Worm (Caenorhabditis elegans): ENCODE data around the gene fln-2.
"Not testable (repeated sequence)": the region's sequence is repeated elsewhere in the genome, so short reads cannot be mapped to it uniquely, and the experiment has no call there.

The fln-2 gene

ce11 chrX:9452483-9453198 lies 55.1 kb downstream of the fln-2 start, which contains the start of gene ZK899.3:
TSS of gene ZK899.3 (plus strand) at chrX:9453148.
- no peak for TF ChIP-seq ceh-13 (GFP tag; optimal IDR thresholded peaks at IDR 0.05)
- TF ChIP-seq sea-1 (GFP tag; conservative IDR thresholded peaks at IDR 0.05): no peak
- TF ChIP-seq ama-1 (optimal IDR thresholded peaks at IDR 0.05): no peak
- TF ChIP-seq ceh-36 (tag; optimal IDR thresholded peaks at IDR 0.05): no peak
- TF ChIP-seq hnd-1 (tag; optimal IDR thresholded peaks at IDR 0.05): no peak
- TF ChIP-seq tbx-37 (GFP tag; conservative IDR thresholded peaks at IDR 0.05): no peak
- no peak for TF ChIP-seq tbx-11 (GFP tag; IDR thresholded peaks at IDR 0.05)
- no peak for TF ChIP-seq hmg-4 (GFP tag; optimal IDR thresholded peaks at IDR 0.05)
- no peak for TF ChIP-seq pes-1 (GFP tag; IDR thresholded peaks at IDR 0.05)
- TF ChIP-seq scrt-1 (GFP tag; IDR thresholded peaks at IDR 0.05): no peak
- TF ChIP-seq hmbx-1 (tag; optimal IDR thresholded peaks at IDR 0.05): no peak
- TF ChIP-seq B0310.2 (tag; optimal IDR thresholded peaks at IDR 0.05): no peak

- no peak for TF ChIP-seq tra-4 (tag; optimal IDR thresholded peaks at IDR 0.05)
Observed at ce11 chrX:9456579-9456978, 59.1 kb downstream of the fln-2 start.

ce11 chrX:9458142-9458541 lies 60.6 kb downstream of the fln-2 start, which contains the start of gene tba-8:
TSS of gene tba-8 (minus strand) at chrX:9458348.
- TF ChIP-seq hmg-4 (GFP tag; optimal IDR thresholded peaks at IDR 0.05): no peak
- no peak for TF ChIP-seq sea-1 (GFP tag; conservative IDR thresholded peaks at IDR 0.05)
- no peak for TF ChIP-seq hmbx-1 (tag; optimal IDR thresholded peaks at IDR 0.05)
- TF ChIP-seq scrt-1 (GFP tag; IDR thresholded peaks at IDR 0.05): no peak
- TF ChIP-seq pes-1 (GFP tag; IDR thresholded peaks at IDR 0.05): no peak
- TF ChIP-seq ets-7 (tag; optimal IDR thresholded peaks at IDR 0.05): no peak
- no peak for TF ChIP-seq tra-4 (tag; optimal IDR thresholded peaks at IDR 0.05)
- TF ChIP-seq ceh-36 (tag; optimal IDR thresholded peaks at IDR 0.05): no peak
- TF ChIP-seq ama-1 (optimal IDR thresholded peaks at IDR 0.05): no peak
- TF ChIP-seq hnd-1 (tag; optimal IDR thresholded peaks at IDR 0.05): no peak
- TF ChIP-seq ceh-13 (GFP tag; optimal IDR thresholded peaks at IDR 0.05): no peak
- TF ChIP-seq tbx-11 (GFP tag; IDR thresholded peaks at IDR 0.05): no peak
- no peak for TF ChIP-seq flt-1 (GFP tag; IDR thresholded peaks at IDR 0.05)

ce11 chrX:9460834-9461233 lies 63.3 kb downstream of the fln-2 start, which contains the start of gene ZK899.5:
TSS of gene ZK899.5 (minus strand) at chrX:9460934.
- not testable (repeated sequence) for TF ChIP-seq hnd-1 (tag; optimal IDR thresholded peaks at IDR 0.05); ceh-36 (tag; optimal IDR thresholded peaks at IDR 0.05); sea-1 (GFP tag; conservative IDR thresholded peaks at IDR 0.05)

ce11 chrX:9463045-9463444 lies 65.5 kb downstream of the fln-2 start, which contains the start of gene ZK899.6:
TSS of gene ZK899.6 (plus strand) at chrX:9463345.
- not testable (repeated sequence) for TF ChIP-seq scrt-1 (GFP tag; IDR thresholded peaks at IDR 0.05); ceh-13 (GFP tag; optimal IDR thresholded peaks at IDR 0.05); sea-1 (GFP tag; conservative IDR thresholded peaks at IDR 0.05)

ce11 chrX:9465722-9466132 lies 68.2 kb downstream of the fln-2 start:
- peak; percentile 24 for TF ChIP-seq hmg-4 (GFP tag; optimal IDR thresholded peaks at IDR 0.05)
- peak; percentile 19; the same call in 1 of the 2 replicates for TF ChIP-seq flt-1 (GFP tag; IDR thresholded peaks at IDR 0.05)
- no peak for TF ChIP-seq tbx-11 (GFP tag; IDR thresholded peaks at IDR 0.05)
- TF ChIP-seq F13C5.2 (tag; optimal IDR thresholded peaks at IDR 0.05): peak; percentile 93

- TF ChIP-seq pes-1 (GFP tag; IDR thresholded peaks at IDR 0.05) (peak; percentile 96), ceh-13 (GFP tag; optimal IDR thresholded peaks at IDR 0.05) (peak; percentile 78), aly-1 (tag; optimal IDR thresholded peaks at IDR 0.05) (peak; percentile 90), hnd-1 (tag; optimal IDR thresholded peaks at IDR 0.05) (peak; percentile 84), F13C5.2 (tag; optimal IDR thresholded peaks at IDR 0.05) (peak; percentile 94), tra-4 (tag; optimal IDR thresholded peaks at IDR 0.05) (peak; percentile 45), sea-1 (GFP tag; conservative IDR thresholded peaks at IDR 0.05) (peak; percentile 91), hmbx-1 (tag; optimal IDR thresholded peaks at IDR 0.05) (peak; percentile 79), flt-1 (GFP tag; IDR thresholded peaks at IDR 0.05) (peak; percentile 93), hmg-4 (GFP tag; optimal IDR thresholded peaks at IDR 0.05) (peak; percentile 90), B0310.2 (tag; optimal IDR thresholded peaks at IDR 0.05) (peak; percentile 89), ama-1 (optimal IDR thresholded peaks at IDR 0.05) (no peak), tbx-37 (GFP tag; conservative IDR thresholded peaks at IDR 0.05) (peak; percentile 84), ets-7 (tag; optimal IDR thresholded peaks at IDR 0.05) (peak; percentile 72), tbx-11 (GFP tag; IDR thresholded peaks at IDR 0.05) (peak; percentile 90), ceh-36 (tag; optimal IDR thresholded peaks at IDR 0.05) (peak; percentile 88), scrt-1 (GFP tag; IDR thresholded peaks at IDR 0.05) (peak; percentile 92)
Observed at ce11 chrX:9467573-9467972, 70.1 kb downstream of the fln-2 start.

ce11 chrX:9472170-9472569 lies 74.7 kb downstream of the fln-2 start, which contains the start of gene gap-2:
TSS of gene gap-2 (plus strand) at chrX:9472470.
- TF ChIP-seq tra-4 (tag; optimal IDR thresholded peaks at IDR 0.05): no peak
- TF ChIP-seq ceh-36 (tag; optimal IDR thresholded peaks at IDR 0.05): no peak
- TF ChIP-seq F13C5.2 (tag; optimal IDR thresholded peaks at IDR 0.05): no peak
- no peak for TF ChIP-seq ceh-13 (GFP tag; optimal IDR thresholded peaks at IDR 0.05)
- no peak for TF ChIP-seq tbx-37 (GFP tag; conservative IDR thresholded peaks at IDR 0.05)
- no peak for TF ChIP-seq sea-1 (GFP tag; conservative IDR thresholded peaks at IDR 0.05)
- no peak for TF ChIP-seq flt-1 (GFP tag; IDR thresholded peaks at IDR 0.05)
- TF ChIP-seq tbx-11 (GFP tag; IDR thresholded peaks at IDR 0.05): no peak

All from whole organism, early embryonic.